Worm (Caenorhabditis elegans) whole organism, late embryonic: ENCODE measurements around the gene W03C9.5.

Source experiments
- C38D4.7 ChIP-seq: fragments of 200-800 bp; sonication (Bioruptor generic); optimal IDR thresholded peaks from 2 replicates; lab custom pipeline; 2018; ENCODE audit warnings: mild to moderate bottlenecking, missing genetic modification characterization, moderate library complexity, missing compliant biosample characterization
- K02D7.2 ChIP-seq: sonication (generic microtip); optimal IDR thresholded peaks from 2 replicates; lab custom pipeline; 2017; ENCODE audit warnings: mild to moderate bottlenecking, missing genetic modification characterization, missing compliant biosample characterization
- K09A11.1 ChIP-seq: sonication (generic microtip); optimal IDR thresholded peaks from 2 replicates; lab custom pipeline; 2017; ENCODE audit warnings: antibody characterized with exemption, mild to moderate bottlenecking, missing genetic modification characterization, missing compliant biosample characterization; ENCODE audit not compliant: insufficient read depth
- T23F11.4 ChIP-seq: fragments of 200-800 bp; sonication (Bioruptor generic); optimal IDR thresholded peaks from 2 replicates; lab custom pipeline; 2018; ENCODE audit warnings: mild to moderate bottlenecking, missing genetic modification characterization, missing compliant biosample characterization
- Y22D7AL.16 ChIP-seq: sonication (generic microtip); optimal IDR thresholded peaks from 2 replicates; lab custom pipeline; 2016; ENCODE audit warnings: missing genetic modification characterization, missing compliant biosample characterization
- ahr-1 ChIP-seq: sonication (generic microtip); optimal IDR thresholded peaks from 2 replicates; lab custom pipeline; 2016; ENCODE audit warnings: missing genetic modification characterization, missing compliant biosample characterization
- ama-1 ChIP-seq: fragments of 150-350 bp; optimal IDR thresholded peaks from 2 replicates; lab custom pipeline; 2014
- ceh-14 ChIP-seq: sonication (generic microtip); optimal IDR thresholded peaks from 2 replicates; lab custom pipeline; 2016; ENCODE audit warnings: missing genotype, missing genetic modification characterization, missing compliant biosample characterization
- ceh-18 ChIP-seq: sonication (generic microtip); optimal IDR thresholded peaks from 2 replicates; lab custom pipeline; 2016; ENCODE audit warnings: missing genetic modification characterization, missing compliant biosample characterization
- ceh-19 ChIP-seq: fragments of 200-800 bp; sonication (Bioruptor generic); optimal IDR thresholded peaks from 2 replicates; lab custom pipeline; 2018; ENCODE audit warnings: mild to moderate bottlenecking, missing genetic modification characterization, missing compliant biosample characterization
- ceh-2 ChIP-seq: sonication (generic microtip); optimal IDR thresholded peaks from 2 replicates; lab custom pipeline; 2016; ENCODE audit warnings: missing genotype, missing genetic modification characterization, missing compliant biosample characterization
- ceh-22 ChIP-seq: sonication (generic microtip); optimal IDR thresholded peaks from 2 replicates; lab custom pipeline; 2017; ENCODE audit warnings: missing biosample characterization, missing genetic modification characterization
- ceh-24 ChIP-seq: sonication (generic microtip); optimal IDR thresholded peaks from 2 replicates; lab custom pipeline; 2016; ENCODE audit warnings: mild to moderate bottlenecking, missing genetic modification characterization, missing compliant biosample characterization
- ceh-30 ChIP-seq: fragments of 150-350 bp; optimal IDR thresholded peaks from 2 replicates; lab custom pipeline; 2014; ENCODE audit warnings: missing biosample characterization, missing genetic modification characterization
- ceh-31 ChIP-seq: sonication (generic microtip); optimal IDR thresholded peaks from 2 replicates; lab custom pipeline; 2016; ENCODE audit warnings: missing genetic modification characterization, missing compliant biosample characterization
- ceh-34 ChIP-seq: sonication (generic microtip); optimal IDR thresholded peaks from 2 replicates; lab custom pipeline; 2016; ENCODE audit warnings: mild to moderate bottlenecking, missing genetic modification characterization, missing compliant biosample characterization
- ceh-45 ChIP-seq: fragments of 200-800 bp; sonication (Bioruptor generic); IDR thresholded peaks from 2 replicates; pipeline ENCODE4 v1.3.6; 2022; ENCODE audit warnings: missing genetic modification reagents, missing genetic modification characterization, missing compliant biosample characterization
- ceh-48 ChIP-seq: sonication (generic microtip); optimal IDR thresholded peaks from 2 replicates; lab custom pipeline; 2016; ENCODE audit warnings: missing genetic modification characterization, inconsistent platforms, missing compliant biosample characterization
- ceh-9 ChIP-seq: sonication (generic microtip); optimal IDR thresholded peaks from 2 replicates; lab custom pipeline; 2016; ENCODE audit warnings: mild to moderate bottlenecking, missing genetic modification characterization, inconsistent platforms, missing compliant biosample characterization
- che-1 ChIP-seq: sonication (generic microtip); optimal IDR thresholded peaks from 2 replicates; lab custom pipeline; 2016; ENCODE audit warnings: mild to moderate bottlenecking, missing genetic modification characterization, missing compliant biosample characterization
- dmd-4 ChIP-seq: sonication (generic microtip); optimal IDR thresholded peaks from 2 replicates; lab custom pipeline; 2016; ENCODE audit warnings: borderline replicate concordance, missing genetic modification characterization, missing compliant biosample characterization
- dve-1 ChIP-seq: sonication (generic microtip); optimal IDR thresholded peaks from 2 replicates; lab custom pipeline; 2017; ENCODE audit warnings: antibody characterized with exemption, mild to moderate bottlenecking, missing genetic modification characterization, missing compliant biosample characterization
- elt-2 ChIP-seq: sonication (generic microtip); optimal IDR thresholded peaks from 2 replicates; lab custom pipeline; 2016; ENCODE audit warnings: missing genetic modification reagents, missing genetic modification characterization, missing compliant biosample characterization
- eyg-1 ChIP-seq: sonication (generic microtip); optimal IDR thresholded peaks from 2 replicates; lab custom pipeline; 2016; ENCODE audit warnings: missing genotype, missing genetic modification characterization, missing compliant biosample characterization
- fkh-6 ChIP-seq: sonication (generic microtip); optimal IDR thresholded peaks from 2 replicates; lab custom pipeline; 2016; ENCODE audit warnings: missing genetic modification characterization, missing compliant biosample characterization
- hlh-15 ChIP-seq: sonication (generic microtip); optimal IDR thresholded peaks from 2 replicates; lab custom pipeline; 2016; ENCODE audit warnings: missing genetic modification characterization, missing compliant biosample characterization
- hlh-6 ChIP-seq: sonication (generic microtip); optimal IDR thresholded peaks from 2 replicates; lab custom pipeline; 2016; ENCODE audit warnings: missing genotype, missing genetic modification characterization, missing compliant biosample characterization
- hlh-8 ChIP-seq: sonication (generic microtip); optimal IDR thresholded peaks from 2 replicates; lab custom pipeline; 2016; ENCODE audit warnings: missing genotype, missing genetic modification characterization, missing compliant biosample characterization
- lim-6 ChIP-seq: sonication (generic microtip); optimal IDR thresholded peaks from 2 replicates; lab custom pipeline; 2016; ENCODE audit warnings: missing genetic modification characterization, missing compliant biosample characterization
- mec-3 ChIP-seq: sonication (generic microtip); optimal IDR thresholded peaks from 2 replicates; lab custom pipeline; 2016; ENCODE audit warnings: borderline replicate concordance, missing genetic modification characterization, missing compliant biosample characterization
- nhr-11 ChIP-seq: fragments of 150-350 bp; optimal IDR thresholded peaks from 2 replicates; lab custom pipeline; 2014; ENCODE audit warnings: missing biosample characterization, missing genetic modification characterization
- nhr-232 ChIP-seq: sonication (generic microtip); optimal IDR thresholded peaks from 2 replicates; lab custom pipeline; 2016; ENCODE audit warnings: missing genetic modification characterization, missing compliant biosample characterization
- npax-4 ChIP-seq: sonication (generic microtip); optimal IDR thresholded peaks from 2 replicates; lab custom pipeline; 2016; ENCODE audit warnings: missing genetic modification characterization, missing compliant biosample characterization
- odd-2 ChIP-seq: sonication (generic microtip); optimal IDR thresholded peaks from 2 replicates; lab custom pipeline; 2017; ENCODE audit warnings: antibody characterized with exemption, mild to moderate bottlenecking, missing genetic modification characterization, missing compliant biosample characterization
- pag-3 ChIP-seq: sonication (generic microtip); optimal IDR thresholded peaks from 2 replicates; lab custom pipeline; 2016; ENCODE audit warnings: missing compliant biosample characterization, missing genetic modification characterization, borderline replicate concordance
- pax-1 ChIP-seq: fragments of 150-350 bp; optimal IDR thresholded peaks from 2 replicates; lab custom pipeline; 2014; ENCODE audit warnings: missing biosample characterization, missing genetic modification characterization
- pha-4 ChIP-seq: fragments of 150-350 bp; optimal IDR thresholded peaks from 2 replicates; lab custom pipeline; 2018; ENCODE audit warnings: missing biosample characterization, missing genetic modification reagents, missing genetic modification characterization
- pqm-1 ChIP-seq: sonication (generic microtip); optimal IDR thresholded peaks from 2 replicates; lab custom pipeline; 2016; ENCODE audit warnings: missing genetic modification characterization, missing compliant biosample characterization
- pros-1 ChIP-seq: fragments of 150-350 bp; optimal IDR thresholded peaks from 2 replicates; lab custom pipeline; 2014; ENCODE audit warnings: missing biosample characterization, missing genetic modification reagents, missing genetic modification characterization
- rnt-1 ChIP-seq: sonication (generic microtip); optimal IDR thresholded peaks from 2 replicates; lab custom pipeline; 2016; ENCODE audit warnings: missing genetic modification characterization, missing compliant biosample characterization
- tbx-2 ChIP-seq: sonication (generic microtip); optimal IDR thresholded peaks from 2 replicates; lab custom pipeline; 2016; ENCODE audit warnings: missing genetic modification characterization, missing compliant biosample characterization
- ttx-3 ChIP-seq: sonication (generic microtip); optimal IDR thresholded peaks from 2 replicates; lab custom pipeline; 2016; ENCODE audit warnings: missing genetic modification reagents, missing genetic modification characterization, missing compliant biosample characterization
- unc-55 ChIP-seq: sonication (generic microtip); optimal IDR thresholded peaks from 2 replicates; lab custom pipeline; 2017; ENCODE audit warnings: missing biosample characterization, missing genetic modification reagents, missing genetic modification characterization
- ztf-16 ChIP-seq: sonication (generic microtip); optimal IDR thresholded peaks from 2 replicates; lab custom pipeline; 2017; ENCODE audit warnings: missing genetic modification characterization, missing compliant biosample characterization

Gene W03C9.5

DNA sequence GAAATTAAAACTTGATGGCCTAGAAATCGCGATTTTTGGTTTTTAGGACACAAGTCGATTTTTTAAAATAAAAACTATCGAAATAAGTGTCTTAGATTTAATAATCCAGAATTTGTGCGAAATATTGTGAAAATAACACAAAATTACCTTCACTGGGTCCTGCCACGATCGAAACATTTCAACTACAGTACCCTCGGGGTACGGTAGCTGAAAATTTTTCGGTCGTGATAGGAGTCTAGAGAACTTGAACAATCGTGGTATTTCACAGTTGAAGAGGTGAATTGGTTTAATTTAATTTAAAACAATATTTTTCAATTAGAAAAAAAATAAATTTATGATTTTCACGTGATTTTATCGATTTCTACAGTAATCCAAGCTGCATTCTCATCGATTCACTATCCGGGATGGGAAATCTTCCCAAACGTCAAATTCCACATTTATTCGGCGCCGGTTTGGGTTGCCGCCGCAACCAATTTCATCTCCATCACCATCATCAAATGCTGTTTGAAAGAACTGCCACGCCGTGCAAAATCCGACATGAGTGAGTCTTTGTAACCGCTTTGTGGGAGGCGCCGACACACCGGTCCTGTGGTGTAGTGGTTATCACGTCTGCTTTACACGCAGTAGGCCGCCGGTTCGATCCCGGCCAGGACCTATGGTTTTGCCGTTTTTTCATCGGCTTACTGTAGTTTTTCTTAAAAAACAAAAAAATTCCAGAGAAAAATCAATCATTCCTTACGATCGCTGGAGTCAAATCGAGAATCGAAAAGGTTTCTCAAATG lies 8.4 kb downstream of the W03C9.5 start (continued):
- TF ChIP-seq ceh-2 = peak; percentile 19
- peak; percentile 49 for TF ChIP-seq ceh-19 (GFP tag; lab: Kevin White, UChicago)
- TF ChIP-seq nhr-11 (tag; lab: Kevin White, UChicago) = no peak
- no peak for TF ChIP-seq odd-2 (tag; lab: Kevin White, UChicago)
- TF ChIP-seq hlh-15 (tag; lab: Kevin White, UChicago) = peak; percentile 8
- TF ChIP-seq dve-1 (tag; lab: Kevin White, UChicago) = no peak
- TF ChIP-seq unc-55 (GFP tag; lab: Kevin White, UChicago) = no peak
- TF ChIP-seq C38D4.7 (GFP tag; lab: Kevin White, UChicago) = peak; percentile 42
- TF ChIP-seq dmd-4 = peak; percentile 44
- TF ChIP-seq ceh-24 = no peak
- TF ChIP-seq rnt-1 (tag; lab: Kevin White, UChicago) = peak; percentile 58
- TF ChIP-seq che-1 (tag; lab: Kevin White, UChicago) = peak; percentile 54
- no peak for TF ChIP-seq K02D7.2 (tag; lab: Kevin White, UChicago)
- no peak for TF ChIP-seq ceh-9 (tag; lab: Kevin White, UChicago)
- no peak for TF ChIP-seq ama-1 (lab: Kevin White, UChicago)
- TF ChIP-seq elt-2 (tag; lab: Kevin White, UChicago) = peak; percentile 65
- TF ChIP-seq pqm-1 (tag; lab: Kevin White, UChicago) = no peak
- TF ChIP-seq ahr-1 (tag; lab: Kevin White, UChicago) = no peak
- no peak for TF ChIP-seq ceh-30 (tag; lab: Kevin White, UChicago)
- TF ChIP-seq lim-6 (tag; lab: Kevin White, UChicago) = no peak
- peak; percentile 36 for TF ChIP-seq K09A11.1
- TF ChIP-seq hlh-8 (tag; lab: Kevin White, UChicago) = no peak
- TF ChIP-seq tbx-2 = peak; percentile 38
- peak; percentile 40 for TF ChIP-seq ceh-48 (tag; lab: Kevin White, UChicago)
- no peak for TF ChIP-seq ceh-45 (GFP tag; lab: Robert Waterston, UW)
- no peak for TF ChIP-seq mec-3 (tag; lab: Kevin White, UChicago)
- TF ChIP-seq pax-1 (tag; lab: Kevin White, UChicago) = no peak
- no peak for TF ChIP-seq npax-4 (tag; lab: Kevin White, UChicago)
- TF ChIP-seq T23F11.4 (GFP tag; lab: Kevin White, UChicago) = peak; percentile 34
- no peak for TF ChIP-seq ceh-22 (tag; lab: Kevin White, UChicago)
- TF ChIP-seq pros-1 (tag; lab: Kevin White, UChicago) = no peak
- TF ChIP-seq ttx-3 (tag; lab: Kevin White, UChicago) = peak; percentile 42
- peak; percentile 53 for TF ChIP-seq hlh-6
- TF ChIP-seq ceh-34 (tag; lab: Kevin White, UChicago) = peak; percentile 11
- peak; percentile 22 for TF ChIP-seq ztf-16 (tag; lab: Kevin White, UChicago)
- peak; percentile 3 for TF ChIP-seq Y22D7AL.16 (tag; lab: Kevin White, UChicago)

DNA sequence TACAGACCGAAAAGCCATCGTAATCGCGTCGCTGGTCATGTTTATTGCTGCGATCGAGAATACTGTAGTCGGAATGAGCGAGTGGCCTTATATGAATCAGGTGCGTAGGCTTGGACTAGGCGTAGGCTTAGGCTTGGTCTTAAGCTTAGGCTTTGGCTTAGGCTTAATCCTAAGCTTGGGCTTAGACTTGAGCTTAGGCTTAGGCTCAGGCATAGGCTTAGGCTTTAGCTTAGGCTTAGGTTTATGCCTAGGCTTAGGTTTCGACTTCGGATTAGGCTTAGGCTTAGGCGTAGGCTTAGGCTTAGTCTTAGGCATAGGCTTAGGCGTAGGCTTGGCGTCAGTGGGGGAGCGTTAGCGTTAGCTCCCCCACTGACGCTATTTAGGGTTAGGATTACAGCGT lies 12.5 kb downstream of the W03C9.5 start:
- TF ChIP-seq dve-1 (tag; lab: Kevin White, UChicago) (peak; percentile 82), ceh-24 (no peak)

DNA sequence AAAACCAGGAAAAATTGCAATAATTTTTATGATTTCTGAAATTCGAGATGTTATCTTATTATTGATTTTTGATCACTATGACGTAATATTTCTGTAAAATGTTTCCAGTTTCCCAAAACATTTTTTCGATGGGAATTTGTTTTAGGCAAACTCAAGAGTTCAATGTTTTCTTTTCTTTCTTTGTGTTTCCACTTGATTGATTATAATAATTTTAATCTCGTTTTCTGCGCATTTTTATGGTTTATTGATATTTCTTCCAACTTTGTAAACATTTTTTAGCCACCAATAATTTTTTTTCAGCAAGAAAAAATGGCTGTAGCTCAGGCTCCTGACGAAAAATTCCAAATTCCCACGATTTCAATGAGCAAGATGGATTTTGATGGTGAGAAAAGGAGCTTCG lies 13.1 kb downstream of the W03C9.5 start, which contains the start of gene W03C9.6:
W03C9.6 (plus strand) TSS at position 301 of the 400 bp plus-strand sequence.
- TF ChIP-seq pax-1 (tag; lab: Kevin White, UChicago) (no peak), eyg-1 (tag; lab: Kevin White, UChicago) (no peak), npax-4 (tag; lab: Kevin White, UChicago) (no peak), ceh-18 (tag; lab: Kevin White, UChicago) (no peak), pha-4 (tag; lab: Kevin White, UChicago) (no peak), pros-1 (tag; lab: Kevin White, UChicago) (no peak), nhr-232 (tag; lab: Kevin White, UChicago) (no peak), fkh-6 (tag; lab: Kevin White, UChicago) (no peak), ama-1 (lab: Kevin White, UChicago) (no peak), ztf-16 (tag; lab: Kevin White, UChicago) (no peak), T23F11.4 (GFP tag; lab: Kevin White, UChicago) (no peak), ceh-14 (no peak), ceh-31 (tag; lab: Kevin White, UChicago) (no peak), ceh-9 (tag; lab: Kevin White, UChicago) (no peak), ceh-30 (tag; lab: Kevin White, UChicago) (no peak), pag-3 (tag; lab: Kevin White, UChicago) (no peak), ttx-3 (tag; lab: Kevin White, UChicago) (no peak)
